Worm (Caenorhabditis elegans) whole organism, L4 larva: ENCODE measurements around the gene hda-10.

Source experiments
- ama-1 ChIP-seq: fragments of 150-350 bp; optimal IDR thresholded peaks from 2 replicates; lab custom pipeline; 2014; ENCODE audit warnings: inconsistent platforms, mixed read lengths
- egl-27 ChIP-seq: sonication (generic microtip); optimal IDR thresholded peaks from 3 replicates; lab custom pipeline; 2017; ENCODE audit warnings: missing biosample characterization, missing genetic modification reagents, missing genetic modification characterization
- lim-7 ChIP-seq: fragments of 200-800 bp; sonication (Bioruptor generic); IDR thresholded peaks from 2 replicates; pipeline ENCODE4 v1.3.6; 2022; ENCODE audit warnings: missing genetic modification characterization, missing compliant biosample characterization
- lir-3 ChIP-seq: sonication (generic microtip); optimal IDR thresholded peaks from 2 replicates; lab custom pipeline; 2016; ENCODE audit warnings: mild to moderate bottlenecking, missing genetic modification characterization, missing compliant biosample characterization
- mdl-1 ChIP-seq, 2 experiments: fragments of 150-350 bp in 1 of 2; sonication (generic microtip) in 1 of 2; optimal IDR thresholded peaks; 2 replicates each; lab custom pipeline; 2014 to 2017; ENCODE audit warnings: missing biosample characterization in 2 of 2, missing genetic modification characterization in 2 of 2
- skn-1 ChIP-seq: fragments of 150-350 bp; optimal IDR thresholded peaks from 2 replicates; lab custom pipeline; 2014; ENCODE audit warnings: missing biosample characterization, missing genetic modification characterization
- unc-130 ChIP-seq: sonication (generic microtip); optimal IDR thresholded peaks from 2 replicates; lab custom pipeline; 2016; ENCODE audit warnings: missing genetic modification reagents, missing genetic modification characterization, missing compliant biosample characterization
- vab-7 ChIP-seq: fragments of 200-800 bp; sonication (Bioruptor generic); IDR thresholded peaks from 2 replicates; pipeline ENCODE4 v1.3.6; 2022; ENCODE audit warnings: missing genetic modification reagents, missing genetic modification characterization, missing compliant biosample characterization

- no peak for TF ChIP-seq ama-1 (lab: Kevin White, UChicago)
- no peak for TF ChIP-seq unc-130
- no peak for TF ChIP-seq vab-7 (GFP tag; lab: Robert Waterston, UW)
- no peak for TF ChIP-seq mdl-1 (tag; optimal IDR thresholded peaks at IDR 0.05; lab: Kevin White, UChicago)
- no peak for TF ChIP-seq lim-7 (GFP tag; lab: Robert Waterston, UW)
- no peak for TF ChIP-seq skn-1 (tag; lab: Kevin White, UChicago)
- TF ChIP-seq egl-27 = no peak
- no peak for TF ChIP-seq lir-3 (tag; lab: Kevin White, UChicago)
These were observed 40.2 kb upstream of the hda-10 start for ce11 chrII:13842340-13842739.
